Worm (Caenorhabditis elegans) whole organism, L4 larva: ENCODE results near the gene C38D9.8.

Experiments
- ceh-28 ChIP-seq: fragments of 150-350 bp; optimal IDR thresholded peaks from 2 replicates; lab custom pipeline; 2014; ENCODE audit warnings: missing biosample characterization, missing genetic modification reagents, missing genetic modification characterization
- egl-27 ChIP-seq: sonication (generic microtip); optimal IDR thresholded peaks from 3 replicates; lab custom pipeline; 2017; ENCODE audit warnings: missing biosample characterization, missing genetic modification reagents, missing genetic modification characterization
- ztf-11 ChIP-seq: fragments of 150-350 bp; optimal IDR thresholded peaks from 2 replicates; lab custom pipeline; 2014; ENCODE audit warnings: missing biosample characterization, missing genetic modification characterization

ce11 chrV:17530486-17530885 is 22.2 kb downstream of the C38D9.8 start, which contains the start of gene C18D4.12:
- TF ChIP-seq ceh-28: no peak
- no peak for TF ChIP-seq ztf-11
- TF ChIP-seq egl-27 (tag; lab: Kevin White, UChicago): no peak
